Worm (Caenorhabditis elegans) whole organism, dauer: ENCODE results near the gene C05D9.7.

Experiments
- unc-62 ChIP-seq: sonication (generic microtip); optimal IDR thresholded peaks from 2 replicates; lab custom pipeline; 2017; ENCODE audit warnings: missing biosample characterization, missing genetic modification reagents, missing genetic modification characterization

The C05D9.7 gene

ce11 chrX:1119305-1119704 lies at the start of gene C05D9.7:
TSS of gene C05D9.7 (minus strand) at chrX:1119405.
- no peak for TF ChIP-seq unc-62 (GFP tag; lab: Kevin White, UChicago)

DNA sequence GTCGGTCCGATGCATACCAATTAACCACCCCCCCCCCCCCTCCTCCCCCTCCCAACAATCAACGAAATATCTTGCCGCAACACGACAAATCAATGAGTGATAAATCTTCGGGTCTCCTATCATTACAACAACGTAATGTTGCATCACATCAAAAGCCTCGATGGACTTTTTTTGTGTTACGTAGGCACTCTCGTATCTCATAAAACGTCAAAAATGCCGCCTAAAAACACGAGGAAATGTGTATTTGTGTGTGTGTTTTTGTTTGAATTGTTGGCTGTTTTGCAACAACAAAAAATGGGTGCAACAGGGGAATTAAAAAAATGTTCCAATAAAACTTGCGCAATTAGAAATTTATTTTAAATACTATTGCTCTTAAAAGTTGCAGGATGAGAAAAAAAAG lies 48.0 kb upstream of the C05D9.7 start:
- TF ChIP-seq unc-62 (GFP tag; lab: Kevin White, UChicago) = no peak

DNA sequence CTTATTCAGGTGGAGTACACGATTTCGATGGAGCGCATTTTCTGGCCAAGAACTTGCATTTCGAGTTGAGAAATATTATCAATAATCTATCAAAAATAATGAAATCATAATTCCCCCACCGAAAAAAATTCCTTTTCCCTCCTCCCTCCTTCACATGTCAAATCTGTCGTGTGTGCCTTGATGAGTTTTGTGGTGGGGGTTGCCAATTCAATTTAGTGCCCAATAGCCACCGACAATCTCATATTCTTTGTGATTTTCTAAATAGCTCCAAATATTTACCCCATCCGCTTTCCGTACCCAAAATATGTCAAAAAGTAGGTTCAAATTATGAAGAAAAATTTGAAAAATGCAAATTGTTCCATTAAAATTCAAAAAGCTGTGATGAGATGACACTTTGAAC lies 42.8 kb upstream of the C05D9.7 start, which contains the start of gene tmc-1:
Gene tmc-1 (plus strand): TSS at position 189 of the 400 bp plus-strand sequence.
- TF ChIP-seq unc-62 (GFP tag; lab: Kevin White, UChicago) = no peak

ce11 chrX:1154648-1155047 lies 35.4 kb upstream of the C05D9.7 start, which contains the start of gene R193.1:
TSS of gene R193.1 (plus strand) at chrX:1154948.
- TF ChIP-seq unc-62 (GFP tag; lab: Kevin White, UChicago) = no peak

- TF ChIP-seq unc-62 (GFP tag; lab: Kevin White, UChicago) = no peak
Observed at ce11 chrX:1148438-1148837, 29.2 kb upstream of the C05D9.7 start, which contains the start of the genes R193.2 and R193.6. TSS of gene R193.2 (minus strand) at chrX:1148585. TSS of gene R193.6 (plus strand) at chrX:1148787.

DNA sequence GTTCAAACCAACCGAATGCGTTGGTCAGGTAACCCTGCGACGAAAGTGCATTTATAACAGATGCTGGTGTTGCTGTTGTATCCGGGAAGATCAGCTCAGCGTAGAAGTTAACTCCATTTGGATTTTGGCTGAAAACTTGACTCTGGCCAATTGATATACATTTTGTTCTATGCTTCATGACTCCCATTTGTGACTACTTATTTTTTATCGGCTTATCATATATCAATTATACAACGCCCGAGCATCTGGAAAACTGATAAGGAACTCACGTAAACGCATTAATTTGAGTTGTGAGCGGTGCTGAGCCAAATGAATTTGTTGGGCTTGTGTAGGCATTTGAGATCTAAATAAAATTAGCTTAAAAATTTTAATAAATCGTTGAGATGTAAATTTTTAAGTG lies 28.2 kb upstream of the C05D9.7 start:
- no peak for TF ChIP-seq unc-62 (GFP tag; lab: Kevin White, UChicago)

- no peak for TF ChIP-seq unc-62 (GFP tag; lab: Kevin White, UChicago)
Observed at ce11 chrX:1141617-1142016, 22.4 kb upstream of the C05D9.7 start.

DNA sequence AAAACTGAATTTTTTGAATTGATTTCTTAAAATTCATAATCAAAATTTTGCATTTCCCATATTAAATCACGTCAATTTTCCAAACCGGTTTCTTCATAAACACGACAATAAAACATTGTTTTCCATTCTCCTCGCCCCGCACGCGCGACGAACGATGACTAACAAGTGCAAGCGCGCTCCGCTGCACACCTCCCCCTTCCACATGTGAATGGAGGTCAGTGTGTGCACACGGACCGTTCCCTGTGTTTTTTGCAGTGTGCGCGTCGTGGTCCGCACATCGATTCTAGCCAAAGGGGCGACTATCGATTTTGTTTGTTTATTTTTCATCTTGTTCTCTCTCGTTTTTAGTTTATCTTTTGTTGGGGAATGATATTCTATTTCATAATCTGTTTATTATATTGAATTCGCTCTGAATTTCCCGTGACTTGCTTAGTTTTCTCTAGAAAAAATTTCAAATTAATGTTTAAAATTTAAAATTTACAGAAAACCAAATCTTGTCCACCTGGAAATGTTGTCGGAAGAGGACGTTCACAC lies 9.4 kb upstream of the C05D9.7 start, which contains the start of gene snx-1:
Gene snx-1 (plus strand): TSS at position 484 of the 534 bp plus-strand sequence.
- TF ChIP-seq unc-62 (GFP tag; lab: Kevin White, UChicago) = no peak

DNA sequence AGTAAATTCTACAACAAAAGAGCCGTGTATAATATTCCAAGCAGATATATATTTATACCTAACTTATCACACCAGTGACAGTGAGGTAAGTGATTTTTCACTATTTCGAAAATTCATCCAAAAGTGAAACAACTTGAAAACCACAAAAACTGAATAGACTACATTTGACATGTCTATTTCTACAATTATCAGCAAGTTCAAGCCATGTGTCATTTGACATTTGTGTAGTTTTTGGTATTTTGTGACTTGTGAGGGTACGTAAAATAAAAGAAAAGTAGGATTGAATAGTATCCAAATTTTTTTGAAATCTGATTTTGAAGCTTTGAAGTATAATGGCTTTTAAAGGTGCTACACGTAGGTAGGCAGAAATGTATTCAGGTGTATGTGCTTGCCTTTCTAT lies 7.0 kb upstream of the C05D9.7 start:
- no peak for TF ChIP-seq unc-62 (GFP tag; lab: Kevin White, UChicago)

ce11 chrX:1125426-1125825 lies 6.2 kb upstream of the C05D9.7 start, which contains the start of gene lmp-2:
TSS of gene lmp-2 (plus strand) at chrX:1125615.
- TF ChIP-seq unc-62 (GFP tag; lab: Kevin White, UChicago) = no peak

DNA sequence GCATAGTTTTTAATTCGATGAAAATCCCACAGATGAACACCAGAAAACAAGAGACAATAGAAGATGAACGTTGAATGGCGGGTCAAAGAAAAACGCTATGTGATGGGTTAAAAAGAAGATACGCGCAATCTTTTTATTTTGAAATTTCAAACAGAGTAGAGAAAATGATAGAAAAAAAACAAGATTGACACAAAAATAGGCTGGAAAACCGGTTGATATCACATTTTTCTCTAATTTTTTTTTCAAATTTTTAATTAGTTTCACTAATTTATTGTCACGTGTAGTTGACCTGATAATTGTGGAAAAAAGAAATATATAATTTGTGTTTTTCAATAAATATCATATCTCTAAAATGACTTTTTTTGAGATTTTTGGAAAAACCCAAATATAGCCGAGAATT lies 4.9 kb upstream of the C05D9.7 start, which contains the start of gene C05D9.9:
Gene C05D9.9 (minus strand): TSS at position 101 of the 400 bp plus-strand sequence.
- TF ChIP-seq unc-62 (GFP tag; lab: Kevin White, UChicago) = no peak

- TF ChIP-seq unc-62 (GFP tag; lab: Kevin White, UChicago) = no peak
Observed at ce11 chrX:1123471-1123870, 4.3 kb upstream of the C05D9.7 start.

- TF ChIP-seq unc-62 (GFP tag; lab: Kevin White, UChicago) = no peak
Observed at ce11 chrX:1122198-1122597, 3.0 kb upstream of the C05D9.7 start.

DNA sequence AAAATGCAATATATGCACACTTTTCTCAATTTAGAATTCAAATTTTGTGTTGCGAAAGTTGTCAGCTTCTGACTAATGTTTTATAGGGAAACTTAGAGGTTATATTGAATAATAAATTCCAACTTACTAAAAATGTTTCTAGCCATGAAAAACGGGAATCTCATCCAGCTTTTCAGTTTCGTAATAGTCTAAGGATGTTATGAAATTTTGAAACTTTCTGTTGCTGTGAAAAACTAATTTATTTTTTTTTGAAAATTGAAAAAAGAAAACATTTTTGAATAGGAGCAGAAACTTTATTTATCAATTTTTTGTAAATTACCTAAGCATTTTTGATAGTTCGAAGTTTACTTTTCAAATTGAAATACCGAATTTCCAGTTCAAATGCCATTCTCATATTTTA lies 2.4 kb upstream of the C05D9.7 start:
- no peak for TF ChIP-seq unc-62 (GFP tag; lab: Kevin White, UChicago)

- no peak for TF ChIP-seq unc-62 (GFP tag; lab: Kevin White, UChicago)
Observed at ce11 chrX:1120326-1120725, 1.1 kb upstream of the C05D9.7 start.

DNA sequence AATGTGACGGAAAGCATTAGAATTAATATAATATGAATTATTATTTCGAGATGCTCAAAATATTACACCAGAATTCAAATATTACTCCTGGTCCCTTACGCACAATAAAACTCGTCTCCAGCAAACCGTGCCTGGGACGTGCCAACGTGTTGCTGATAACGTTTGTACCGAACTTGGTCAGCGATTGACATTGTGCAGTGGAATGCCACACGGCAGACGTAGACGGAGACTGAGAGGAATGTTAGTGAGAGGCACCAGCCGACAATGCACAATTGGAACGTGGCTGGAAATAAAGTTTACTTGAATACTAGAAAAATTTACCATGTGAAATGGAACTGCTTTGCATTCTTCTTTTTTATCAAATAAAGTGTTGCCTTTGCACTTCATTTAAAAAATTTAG lies 2.0 kb downstream of the C05D9.7 start:
- no peak for TF ChIP-seq unc-62 (GFP tag; lab: Kevin White, UChicago)

DNA sequence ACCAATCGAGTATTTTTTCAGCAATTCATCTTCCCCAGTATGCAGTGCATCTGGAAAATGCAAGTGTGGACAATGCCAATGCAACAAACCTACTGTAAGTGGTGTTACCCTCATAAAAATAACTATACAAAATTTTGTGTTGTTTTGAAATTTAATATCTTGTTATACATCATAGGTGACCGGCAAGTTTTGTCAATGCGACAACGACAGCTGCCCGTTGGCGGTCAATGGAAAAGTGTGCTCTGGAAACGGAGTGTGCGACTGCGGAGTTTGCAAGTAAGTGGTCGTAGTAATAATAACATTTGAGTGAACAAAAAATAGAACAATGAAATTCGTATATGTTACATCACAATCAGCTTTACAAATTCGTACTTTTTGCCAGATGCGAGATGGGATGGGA lies 4.0 kb downstream of the C05D9.7 start:
- TF ChIP-seq unc-62 (GFP tag; lab: Kevin White, UChicago) = no peak
